Worm (Caenorhabditis elegans) whole organism, late embryonic: ENCODE data around the gene vamp-8.

Experiments used
- C38D4.7 ChIP-seq: fragments of 200-800 bp; sonication (Bioruptor generic); optimal IDR thresholded peaks from 2 replicates; lab custom pipeline; 2018; ENCODE audit warnings: mild to moderate bottlenecking, missing genetic modification characterization, moderate library complexity, missing compliant biosample characterization
- K02D7.2 ChIP-seq: sonication (generic microtip); optimal IDR thresholded peaks from 2 replicates; lab custom pipeline; 2017; ENCODE audit warnings: mild to moderate bottlenecking, missing genetic modification characterization, missing compliant biosample characterization
- K09A11.1 ChIP-seq: sonication (generic microtip); optimal IDR thresholded peaks from 2 replicates; lab custom pipeline; 2017; ENCODE audit warnings: antibody characterized with exemption, mild to moderate bottlenecking, missing genetic modification characterization, missing compliant biosample characterization; ENCODE audit not compliant: insufficient read depth
- T23F11.4 ChIP-seq: fragments of 200-800 bp; sonication (Bioruptor generic); optimal IDR thresholded peaks from 2 replicates; lab custom pipeline; 2018; ENCODE audit warnings: mild to moderate bottlenecking, missing genetic modification characterization, missing compliant biosample characterization
- Y22D7AL.16 ChIP-seq: sonication (generic microtip); optimal IDR thresholded peaks from 2 replicates; lab custom pipeline; 2016; ENCODE audit warnings: missing genetic modification characterization, missing compliant biosample characterization
- ahr-1 ChIP-seq: sonication (generic microtip); optimal IDR thresholded peaks from 2 replicates; lab custom pipeline; 2016; ENCODE audit warnings: missing genetic modification characterization, missing compliant biosample characterization
- ama-1 ChIP-seq: fragments of 150-350 bp; optimal IDR thresholded peaks from 2 replicates; lab custom pipeline; 2014
- ceh-14 ChIP-seq: sonication (generic microtip); optimal IDR thresholded peaks from 2 replicates; lab custom pipeline; 2016; ENCODE audit warnings: missing genotype, missing genetic modification characterization, missing compliant biosample characterization
- ceh-19 ChIP-seq: fragments of 200-800 bp; sonication (Bioruptor generic); optimal IDR thresholded peaks from 2 replicates; lab custom pipeline; 2018; ENCODE audit warnings: mild to moderate bottlenecking, missing genetic modification characterization, missing compliant biosample characterization
- ceh-34 ChIP-seq: sonication (generic microtip); optimal IDR thresholded peaks from 2 replicates; lab custom pipeline; 2016; ENCODE audit warnings: mild to moderate bottlenecking, missing genetic modification characterization, missing compliant biosample characterization
- ceh-45 ChIP-seq: fragments of 200-800 bp; sonication (Bioruptor generic); IDR thresholded peaks from 2 replicates; pipeline ENCODE4 v1.3.6; 2022; ENCODE audit warnings: missing genetic modification reagents, missing genetic modification characterization, missing compliant biosample characterization
- ceh-48 ChIP-seq: sonication (generic microtip); optimal IDR thresholded peaks from 2 replicates; lab custom pipeline; 2016; ENCODE audit warnings: missing genetic modification characterization, inconsistent platforms, missing compliant biosample characterization
- ceh-9 ChIP-seq: sonication (generic microtip); optimal IDR thresholded peaks from 2 replicates; lab custom pipeline; 2016; ENCODE audit warnings: mild to moderate bottlenecking, missing genetic modification characterization, inconsistent platforms, missing compliant biosample characterization
- che-1 ChIP-seq: sonication (generic microtip); optimal IDR thresholded peaks from 2 replicates; lab custom pipeline; 2016; ENCODE audit warnings: mild to moderate bottlenecking, missing genetic modification characterization, missing compliant biosample characterization
- dmd-4 ChIP-seq: sonication (generic microtip); optimal IDR thresholded peaks from 2 replicates; lab custom pipeline; 2016; ENCODE audit warnings: borderline replicate concordance, missing genetic modification characterization, missing compliant biosample characterization
- ets-4 ChIP-seq: sonication (generic microtip); optimal IDR thresholded peaks from 2 replicates; lab custom pipeline; 2016; ENCODE audit warnings: missing genetic modification characterization, missing compliant biosample characterization
- fkh-6 ChIP-seq: sonication (generic microtip); optimal IDR thresholded peaks from 2 replicates; lab custom pipeline; 2016; ENCODE audit warnings: missing genetic modification characterization, missing compliant biosample characterization
- hlh-13 ChIP-seq: fragments of 200-800 bp; sonication (Bioruptor generic); optimal IDR thresholded peaks from 2 replicates; lab custom pipeline; 2018; ENCODE audit warnings: mild to moderate bottlenecking, missing genetic modification characterization, missing compliant biosample characterization
- hlh-15 ChIP-seq: sonication (generic microtip); optimal IDR thresholded peaks from 2 replicates; lab custom pipeline; 2016; ENCODE audit warnings: missing genetic modification characterization, missing compliant biosample characterization
- hlh-30 ChIP-seq: sonication (generic microtip); optimal IDR thresholded peaks from 2 replicates; lab custom pipeline; 2017; ENCODE audit warnings: antibody characterized with exemption, missing genetic modification characterization, missing compliant biosample characterization; ENCODE audit not compliant: insufficient read depth
- hlh-8 ChIP-seq: sonication (generic microtip); optimal IDR thresholded peaks from 2 replicates; lab custom pipeline; 2016; ENCODE audit warnings: missing genotype, missing genetic modification characterization, missing compliant biosample characterization
- lin-11 ChIP-seq: fragments of 200-800 bp; sonication (Bioruptor generic); optimal IDR thresholded peaks from 2 replicates; lab custom pipeline; 2018; ENCODE audit warnings: mild to moderate bottlenecking, missing genetic modification characterization, missing compliant biosample characterization
- mec-3 ChIP-seq: sonication (generic microtip); optimal IDR thresholded peaks from 2 replicates; lab custom pipeline; 2016; ENCODE audit warnings: borderline replicate concordance, missing genetic modification characterization, missing compliant biosample characterization
- nfya-1 ChIP-seq: sonication (generic microtip); optimal IDR thresholded peaks from 2 replicates; lab custom pipeline; 2017; ENCODE audit warnings: missing genetic modification characterization, mild to moderate bottlenecking, missing compliant biosample characterization, antibody characterized with exemption, moderate library complexity
- nhr-11 ChIP-seq: fragments of 150-350 bp; optimal IDR thresholded peaks from 2 replicates; lab custom pipeline; 2014; ENCODE audit warnings: missing biosample characterization, missing genetic modification characterization
- nhr-232 ChIP-seq: sonication (generic microtip); optimal IDR thresholded peaks from 2 replicates; lab custom pipeline; 2016; ENCODE audit warnings: missing genetic modification characterization, missing compliant biosample characterization
- pat-9 ChIP-seq: fragments of 200-800 bp; sonication (Bioruptor generic); optimal IDR thresholded peaks from 2 replicates; lab custom pipeline; 2018; ENCODE audit warnings: mild to moderate bottlenecking, missing genetic modification characterization, moderate library complexity, missing compliant biosample characterization
- pha-4 ChIP-seq: fragments of 150-350 bp; optimal IDR thresholded peaks from 2 replicates; lab custom pipeline; 2018; ENCODE audit warnings: missing biosample characterization, missing genetic modification reagents, missing genetic modification characterization
- pqm-1 ChIP-seq: sonication (generic microtip); optimal IDR thresholded peaks from 2 replicates; lab custom pipeline; 2016; ENCODE audit warnings: missing genetic modification characterization, missing compliant biosample characterization
- ref-2 ChIP-seq: sonication (generic microtip); optimal IDR thresholded peaks from 2 replicates; lab custom pipeline; 2016; ENCODE audit warnings: missing genetic modification characterization, missing compliant biosample characterization
- sox-2 ChIP-seq: fragments of 200-800 bp; sonication (Bioruptor generic); IDR thresholded peaks from 2 replicates; pipeline ENCODE4 v1.3.6; 2022; ENCODE audit warnings: missing genetic modification reagents, missing genetic modification characterization, missing compliant biosample characterization
- sox-4 ChIP-seq: sonication (generic microtip); optimal IDR thresholded peaks from 2 replicates; lab custom pipeline; 2017; ENCODE audit warnings: mild to moderate bottlenecking, missing genetic modification characterization, inconsistent platforms, missing compliant biosample characterization
- ttx-3 ChIP-seq: sonication (generic microtip); optimal IDR thresholded peaks from 2 replicates; lab custom pipeline; 2016; ENCODE audit warnings: missing genetic modification reagents, missing genetic modification characterization, missing compliant biosample characterization
- unc-3 ChIP-seq, 2 experiments: fragments of 200-800 bp in 1 of 2; sonication (Bioruptor generic) in 1 of 2; sonication (generic microtip) in 1 of 2; conservative IDR thresholded peaks in 1 of 2; optimal IDR thresholded peaks in 1 of 2; 2 replicates each; pipeline versions ENCODE4 v1.3.6 to Lab custom; 2016 to 2022; ENCODE audit warnings: missing compliant biosample characterization in 2 of 2, missing genetic modification characterization in 2 of 2, missing genetic modification reagents in 1 of 2
- unc-42 ChIP-seq: sonication (generic microtip); optimal IDR thresholded peaks from 2 replicates; lab custom pipeline; 2016; ENCODE audit warnings: missing genotype, missing genetic modification characterization, missing compliant biosample characterization
- unc-86 ChIP-seq: sonication (generic microtip); optimal IDR thresholded peaks from 2 replicates; lab custom pipeline; 2016; ENCODE audit warnings: missing genetic modification characterization, missing compliant biosample characterization

The vamp-8 gene

ce11 chrIV:13865172-13865571, at the start of gene vamp-8:
Gene vamp-8, minus strand, starts transcription at chrIV:13865196.
- no peak for TF ChIP-seq dmd-4 (tag; lab: Kevin White, UChicago)
- no peak for TF ChIP-seq fkh-6 (tag; lab: Kevin White, UChicago)
- no peak for TF ChIP-seq Y22D7AL.16 (tag; lab: Kevin White, UChicago)
- TF ChIP-seq unc-3 (GFP tag; conservative IDR thresholded peaks at IDR 0.05; lab: Robert Waterston, UW), result no peak
- no peak for TF ChIP-seq unc-3 (tag; optimal IDR thresholded peaks at IDR 0.05; lab: Kevin White, UChicago)
- TF ChIP-seq ceh-14, result no peak
- no peak for TF ChIP-seq ttx-3 (tag; lab: Kevin White, UChicago)
- no peak for TF ChIP-seq unc-86 (tag; lab: Kevin White, UChicago)
- TF ChIP-seq ceh-9 (tag; lab: Kevin White, UChicago), result no peak
- no peak for TF ChIP-seq mec-3
- no peak for TF ChIP-seq ahr-1 (tag; lab: Kevin White, UChicago)
- no peak for TF ChIP-seq hlh-13 (GFP tag; lab: Kevin White, UChicago)
- TF ChIP-seq ceh-19 (GFP tag; lab: Kevin White, UChicago), result no peak
- no peak for TF ChIP-seq unc-42 (tag; lab: Kevin White, UChicago)
- no peak for TF ChIP-seq sox-2 (GFP tag; lab: Robert Waterston, UW)
- TF ChIP-seq C38D4.7 (GFP tag; lab: Kevin White, UChicago), result no peak

ce11 chrIV:13912929-13913328, 47.9 kb upstream of the vamp-8 start, which contains the start of gene Y37A1A.2:
Gene Y37A1A.2, minus strand, starts transcription at chrIV:13913029.
- no peak for TF ChIP-seq nhr-232 (tag; lab: Kevin White, UChicago)
- no peak for TF ChIP-seq K09A11.1 (tag; lab: Kevin White, UChicago)
- no peak for TF ChIP-seq ama-1 (lab: Kevin White, UChicago)
- TF ChIP-seq K02D7.2 (tag; lab: Kevin White, UChicago), result no peak
- TF ChIP-seq ref-2 (tag; lab: Kevin White, UChicago), result no peak
- no peak for TF ChIP-seq C38D4.7 (GFP tag; lab: Kevin White, UChicago)
- no peak for TF ChIP-seq ets-4 (tag; lab: Kevin White, UChicago)
- TF ChIP-seq ceh-48 (tag; lab: Kevin White, UChicago), result no peak
- TF ChIP-seq hlh-8 (tag; lab: Kevin White, UChicago), result no peak
- TF ChIP-seq pqm-1 (tag; lab: Kevin White, UChicago), result no peak
- TF ChIP-seq dmd-4 (tag; lab: Kevin White, UChicago), result no peak

ce11 chrIV:13910931-13911330, 45.9 kb upstream of the vamp-8 start:
- TF ChIP-seq ref-2 (tag; lab: Kevin White, UChicago) (no peak), T23F11.4 (GFP tag; lab: Kevin White, UChicago) (no peak), che-1 (tag; lab: Kevin White, UChicago) (no peak), pat-9 (tag; lab: Kevin White, UChicago) (no peak), nfya-1 (tag; lab: Kevin White, UChicago) (no peak), pqm-1 (tag; lab: Kevin White, UChicago) (no peak), Y22D7AL.16 (tag; lab: Kevin White, UChicago) (no peak), K09A11.1 (tag; lab: Kevin White, UChicago) (no peak), sox-4 (tag; lab: Kevin White, UChicago) (no peak), lin-11 (tag; lab: Kevin White, UChicago) (no peak), hlh-15 (no peak), hlh-13 (GFP tag; lab: Kevin White, UChicago) (no peak), ceh-34 (tag; lab: Kevin White, UChicago) (no peak), ceh-45 (no peak), hlh-30 (tag; lab: Kevin White, UChicago) (no peak), unc-42 (tag; lab: Kevin White, UChicago) (no peak), pha-4 (tag; lab: Kevin White, UChicago) (no peak), sox-2 (GFP tag; lab: Robert Waterston, UW) (no peak), nhr-11 (tag; lab: Kevin White, UChicago) (no peak)
